Fruit fly (Drosophila melanogaster): Measurements from ENCODE around the gene ifc.

DNA sequence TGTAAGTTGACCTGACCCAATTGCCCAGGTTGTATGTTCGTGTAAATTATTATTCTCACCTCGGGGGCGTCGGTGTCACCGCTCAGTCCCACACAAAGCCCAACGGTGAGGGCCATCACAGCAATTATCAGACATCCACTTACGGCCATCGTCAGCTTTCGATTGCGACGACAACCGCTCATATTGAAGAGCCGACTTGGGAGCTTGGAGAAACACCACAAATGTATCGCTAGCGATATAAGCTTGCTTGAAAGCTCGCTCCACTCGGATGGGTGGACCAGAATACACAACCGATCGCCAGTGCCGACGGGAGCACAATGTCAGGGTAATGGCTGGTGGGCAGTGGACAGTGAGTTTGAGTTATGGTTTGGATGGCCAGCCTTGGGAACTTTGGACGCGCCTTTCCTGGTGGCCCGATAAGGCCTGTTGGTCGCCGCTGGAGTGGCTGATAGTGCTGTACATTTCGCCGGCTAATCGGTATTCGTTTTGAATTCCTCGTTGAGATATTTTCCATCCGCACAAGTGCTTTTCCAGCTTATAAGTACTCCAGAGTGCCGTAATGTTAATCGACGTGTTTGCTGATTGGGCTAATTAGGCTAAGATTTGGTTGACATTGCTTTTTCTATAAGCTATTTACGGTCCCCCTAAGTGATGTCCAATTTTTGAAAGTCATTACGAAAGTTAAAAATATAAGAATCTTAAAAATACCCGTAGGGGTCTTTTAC is 20.5 kb downstream of the ifc start, which contains the start of gene Gal:
- TF ChIP-seq zen2 (GFP tag; IDR thresholded peaks at IDR 0.05; ENCODE audit: partially characterized antibody) (no peak; the same call in 2 of the 3 replicates), ci (GFP tag; IDR thresholded peaks at IDR 0.05) (peak; percentile 33; the same call in 1 of the 3 replicates), unpg (GFP tag; optimal IDR thresholded peaks at IDR 0.05) (no peak), Lpt (GFP tag; optimal IDR thresholded peaks at IDR 0.05) (no peak), peb (GFP tag; IDR thresholded peaks at IDR 0.05) (no peak), mam (GFP tag; optimal IDR thresholded peaks at IDR 0.05) (no peak), pan (optimal IDR thresholded peaks at IDR 0.05) (no peak), pan (GFP tag; optimal IDR thresholded peaks at IDR 0.05 in 1 of 2, IDR thresholded peaks at IDR 0.05 in 1 of 2) (no peak), CG17802 (tag; optimal IDR thresholded peaks at IDR 0.05) (no peak), dmrt11E (tag; optimal IDR thresholded peaks at IDR 0.05) (no peak), slbo (GFP tag; IDR thresholded peaks at IDR 0.05) (no peak), nom (GFP tag; optimal IDR thresholded peaks at IDR 0.05) (peak; percentile 42), CG7357 (GFP tag; IDR thresholded peaks at IDR 0.05) (no peak), Sin3A (optimal IDR thresholded peaks at IDR 0.05) (no peak), CG3163 (GFP tag; optimal IDR thresholded peaks at IDR 0.05) (no peak)

Data from whole organism, embryonic.